Worm (Caenorhabditis elegans) whole organism, L1 larva: ENCODE measurements around the gene cks-1.

Source experiments
- elt-3 ChIP-seq, 6 experiments: fragments of 150-350 bp in 1 of 6; sonication (generic microtip); optimal IDR thresholded peaks; 2 replicates each; lab custom pipeline; 2017 to 2018; ENCODE audit warnings: missing biosample characterization in 6 of 6, missing genetic modification characterization in 6 of 6, inconsistent platforms in 1 of 6
- mep-1 ChIP-seq: fragments of 150-350 bp; optimal IDR thresholded peaks from 2 replicates; lab custom pipeline; 2014; ENCODE audit warnings: missing biosample characterization, missing genetic modification characterization
- nhr-12 ChIP-seq: sonication (generic microtip); optimal IDR thresholded peaks from 2 replicates; lab custom pipeline; 2017; ENCODE audit warnings: missing biosample characterization, missing genetic modification characterization
- unc-62 ChIP-seq: fragments of 150-350 bp; optimal IDR thresholded peaks from 2 replicates; lab custom pipeline; 2014; ENCODE audit warnings: missing biosample characterization, missing genetic modification reagents, missing genetic modification characterization
- unc-98 ChIP-seq: fragments of 200-800 bp; sonication (Bioruptor generic); IDR thresholded peaks from 2 replicates; pipeline ENCODE4 v1.3.6; 2022; ENCODE audit warnings: missing genetic modification characterization, missing compliant biosample characterization

ce11 chrIV:8473756-8474155 lies 40.0 kb upstream of the cks-1 start, which contains the start of gene C28C12.11:
- TF ChIP-seq unc-98 (GFP tag; lab: Robert Waterston, UW) (no peak), nhr-12 (tag; lab: Kevin White, UChicago) (no peak), elt-3 (tag; optimal IDR thresholded peaks at IDR 0.05; lab: Kevin White, UChicago) (no peak), mep-1 (tag; lab: Kevin White, UChicago) (no peak), unc-62 (GFP tag; lab: Kevin White, UChicago) (no peak)
